Fruit fly (Drosophila melanogaster) whole organism, embryonic: Measurements from ENCODE around the gene shv.

Experiments
- Asciz ChIP-seq: fragments of 200-800 bp; sonication (Bioruptor generic); optimal IDR thresholded peaks from 2 replicates; lab custom pipeline; 2017; ENCODE audit warnings: missing biosample characterization, mild to moderate bottlenecking, missing genetic modification characterization, missing genetic modification reagents
- BEAF-32 ChIP-seq: fragments of 200-800 bp; sonication (Bioruptor generic); optimal IDR thresholded peaks from 3 replicates; lab custom pipeline; 2017; ENCODE audit warnings: missing biosample characterization, missing genetic modification characterization, mild to moderate bottlenecking, moderate library complexity, missing genetic modification reagents
- Bteb2 ChIP-seq: fragments of 200-800 bp; sonication (Bioruptor generic); optimal IDR thresholded peaks from 2 replicates; lab custom pipeline; 2016; ENCODE audit warnings: missing biosample characterization, missing genetic modification characterization
- CG10274 ChIP-seq: fragments of 200-800 bp; sonication (Bioruptor generic); optimal IDR thresholded peaks from 3 replicates; lab custom pipeline; 2017; ENCODE audit warnings: missing biosample characterization, mild to moderate bottlenecking, missing genetic modification characterization
- CG10366 ChIP-seq: fragments of 200-800 bp; sonication (Bioruptor generic); IDR thresholded peaks from 2 replicates; pipeline ENCODE4 v1.3.6; 2022; ENCODE audit warnings: missing biosample characterization, missing genetic modification characterization
- CG10959 ChIP-seq: fragments of 200-800 bp; sonication (Bioruptor generic); IDR thresholded peaks from 2 replicates; pipeline ENCODE4 v1.3.6; 2022; ENCODE audit warnings: missing biosample characterization, missing genetic modification characterization
- CG13775 ChIP-seq: fragments of 200-800 bp; sonication (Bioruptor generic); optimal IDR thresholded peaks from 3 replicates; lab custom pipeline; 2017; ENCODE audit warnings: missing biosample characterization, mild to moderate bottlenecking, missing genetic modification characterization
- CG14710 ChIP-seq: fragments of 200-800 bp; sonication (Bioruptor generic); optimal IDR thresholded peaks from 3 replicates; lab custom pipeline; 2019; ENCODE audit warnings: missing biosample characterization, mild to moderate bottlenecking, missing genetic modification characterization, moderate library complexity
- CG15696 ChIP-seq: fragments of 200-800 bp; sonication (Bioruptor generic); optimal IDR thresholded peaks from 2 replicates; lab custom pipeline; 2019; ENCODE audit warnings: missing biosample characterization, mild to moderate bottlenecking, missing genetic modification characterization, moderate library complexity
- CG1602 ChIP-seq: fragments of 200-800 bp; sonication (Bioruptor generic); optimal IDR thresholded peaks from 3 replicates; lab custom pipeline; 2016; ENCODE audit warnings: missing biosample characterization, missing genetic modification characterization
- CG18764 ChIP-seq: fragments of 200-800 bp; sonication (Bioruptor generic); optimal IDR thresholded peaks from 3 replicates; lab custom pipeline; 2016; ENCODE audit warnings: missing biosample characterization, missing genetic modification characterization
- CG2202 ChIP-seq: fragments of 200-800 bp; sonication (Bioruptor generic); optimal IDR thresholded peaks from 2 replicates; lab custom pipeline; 2018; ENCODE audit warnings: missing biosample characterization, mild to moderate bottlenecking, missing genetic modification characterization
- CG3407 ChIP-seq: fragments of 200-800 bp; sonication (Bioruptor generic); optimal IDR thresholded peaks from 2 replicates; lab custom pipeline; 2018; ENCODE audit warnings: missing biosample characterization, mild to moderate bottlenecking, missing genetic modification characterization
- CG4360 ChIP-seq: fragments of 200-800 bp; sonication (Bioruptor generic); IDR thresholded peaks from 2 replicates; pipeline ENCODE4 v1.3.6; 2022; ENCODE audit warnings: missing biosample characterization, missing genetic modification characterization
- CG43689 ChIP-seq: fragments of 200-800 bp; sonication (Bioruptor generic); IDR thresholded peaks from 2 replicates; pipeline ENCODE4 v1.3.6; 2022; ENCODE audit warnings: missing biosample characterization, missing genetic modification characterization
- CG4707 ChIP-seq: fragments of 200-800 bp; sonication (Bioruptor generic); optimal IDR thresholded peaks from 2 replicates; lab custom pipeline; 2018; ENCODE audit warnings: missing biosample characterization, mild to moderate bottlenecking, missing genetic modification characterization, moderate library complexity
- CG6254 ChIP-seq: fragments of 200-800 bp; sonication (Bioruptor generic); optimal IDR thresholded peaks from 3 replicates; lab custom pipeline; 2017; ENCODE audit warnings: mild to moderate bottlenecking, missing biosample characterization, missing genetic modification reagents, missing genetic modification characterization
- CG6683 ChIP-seq: fragments of 200-800 bp; sonication (Bioruptor generic); optimal IDR thresholded peaks from 2 replicates; lab custom pipeline; 2017; ENCODE audit warnings: missing biosample characterization, mild to moderate bottlenecking, missing genetic modification characterization, missing genetic modification reagents
- CG7372 ChIP-seq: fragments of 200-800 bp; sonication (Bioruptor generic); IDR thresholded peaks from 2 replicates; pipeline ENCODE4 v1.3.6; 2022; ENCODE audit warnings: missing biosample characterization, missing genetic modification characterization
- CG7786 ChIP-seq: fragments of 200-800 bp; sonication (Bioruptor generic); optimal IDR thresholded peaks from 2 replicates; lab custom pipeline; 2016; ENCODE audit warnings: missing biosample characterization, missing genetic modification characterization
- CG8359 ChIP-seq: fragments of 200-800 bp; sonication (Bioruptor generic); optimal IDR thresholded peaks from 2 replicates; lab custom pipeline; 2017; ENCODE audit warnings: missing biosample characterization, mild to moderate bottlenecking, missing genetic modification characterization, borderline replicate concordance
- CG9727 ChIP-seq: fragments of 200-800 bp; sonication (Bioruptor generic); optimal IDR thresholded peaks from 3 replicates; lab custom pipeline; 2017; ENCODE audit warnings: missing biosample characterization, mild to moderate bottlenecking, missing genetic modification characterization
- CoRest ChIP-seq: fragments of 200-800 bp; sonication (Bioruptor generic); optimal IDR thresholded peaks from 3 replicates; lab custom pipeline; 2018; ENCODE audit warnings: missing biosample characterization, mild to moderate bottlenecking, missing genetic modification characterization, moderate library complexity
- D19A ChIP-seq: fragments of 200-800 bp; optimal IDR thresholded peaks from 3 replicates; lab custom pipeline; 2019; ENCODE audit warnings: missing biosample characterization, mild to moderate bottlenecking, missing genetic modification characterization, moderate library complexity
- Dek ChIP-seq: fragments of 200-800 bp; sonication (Bioruptor generic); optimal IDR thresholded peaks from 3 replicates; lab custom pipeline; 2019; ENCODE audit warnings: missing biosample characterization, mild to moderate bottlenecking, missing genetic modification characterization, moderate library complexity
- Dfd ChIP-seq, 2 experiments: fragments of >200 bp; optimal IDR thresholded peaks; 2 replicates each; lab custom pipeline; 2017; ENCODE audit warnings: missing biosample characterization in 2 of 2, missing genetic modification characterization in 2 of 2
- H15 ChIP-seq: fragments of 200-800 bp; sonication (Bioruptor generic); IDR thresholded peaks from 3 replicates; pipeline ENCODE4 v1.3.6; 2022; ENCODE audit warnings: missing biosample characterization, missing genetic modification characterization
- HLH3B ChIP-seq: fragments of 200-800 bp; sonication (Bioruptor generic); IDR thresholded peaks from 2 replicates; pipeline ENCODE4 v1.3.6; 2022; ENCODE audit warnings: missing biosample characterization, missing genetic modification characterization
- HLH54F ChIP-seq: fragments of 200-800 bp; sonication (Bioruptor generic); optimal IDR thresholded peaks from 3 replicates; lab custom pipeline; 2016; ENCODE audit warnings: missing biosample characterization, missing genetic modification characterization
- Hmx ChIP-seq: fragments of 200-800 bp; sonication (Bioruptor generic); optimal IDR thresholded peaks from 2 replicates; lab custom pipeline; 2016; ENCODE audit warnings: missing biosample characterization, missing genetic modification characterization
- MTF-1 ChIP-seq: fragments of 200-800 bp; sonication (Bioruptor generic); optimal IDR thresholded peaks from 2 replicates; lab custom pipeline; 2018; ENCODE audit warnings: missing biosample characterization, mild to moderate bottlenecking, missing genetic modification characterization, borderline replicate concordance
- Mad ChIP-seq: fragments of 200-800 bp; sonication (Bioruptor generic); optimal IDR thresholded peaks from 2 replicates; lab custom pipeline; 2016; ENCODE audit warnings: missing biosample characterization, missing genetic modification characterization
- Myb ChIP-seq: fragments of 200-800 bp; sonication (Bioruptor generic); optimal IDR thresholded peaks from 2 replicates; lab custom pipeline; 2016; ENCODE audit warnings: missing biosample characterization, missing genetic modification characterization
- NfI ChIP-seq: fragments of 200-800 bp; sonication (Bioruptor generic); optimal IDR thresholded peaks from 3 replicates; lab custom pipeline; 2018; ENCODE audit warnings: missing biosample characterization, mild to moderate bottlenecking, missing genetic modification characterization, moderate library complexity
- Oli ChIP-seq: fragments of 200-800 bp; sonication (Bioruptor generic); optimal IDR thresholded peaks from 2 replicates; lab custom pipeline; 2018; ENCODE audit warnings: missing biosample characterization, mild to moderate bottlenecking, missing genetic modification characterization, moderate library complexity
- Pdp1 ChIP-seq, 2 experiments: fragments of 200-800 bp; sonication (Bioruptor generic); optimal IDR thresholded peaks; 3 replicates each; lab custom pipeline; 2016; ENCODE audit warnings: missing biosample characterization in 2 of 2, missing genetic modification characterization in 2 of 2, mild to moderate bottlenecking in 1 of 2, moderate library complexity in 1 of 2
- Rfx ChIP-seq: fragments of 200-800 bp; sonication (Bioruptor generic); IDR thresholded peaks from 2 replicates; pipeline ENCODE4 v1.3.6; 2022; ENCODE audit warnings: missing biosample characterization, missing genetic modification characterization
- Side ChIP-seq: fragments of 200-800 bp; sonication (Bioruptor generic); optimal IDR thresholded peaks from 2 replicates; lab custom pipeline; 2016; ENCODE audit warnings: missing biosample characterization, missing genetic modification characterization
- Sry-δ ChIP-seq: fragments of 200-800 bp; sonication (Bioruptor generic); optimal IDR thresholded peaks from 2 replicates; lab custom pipeline; 2016; ENCODE audit warnings: missing biosample characterization, missing genetic modification characterization
- Xrp1 ChIP-seq: fragments of 200-800 bp; sonication (Bioruptor generic); IDR thresholded peaks from 2 replicates; pipeline ENCODE4 v1.3.6; 2022; ENCODE audit warnings: missing biosample characterization, missing genetic modification characterization
- YL-1 ChIP-seq: fragments of 200-800 bp; sonication (Bioruptor generic); optimal IDR thresholded peaks from 3 replicates; lab custom pipeline; 2017; ENCODE audit warnings: missing biosample characterization, mild to moderate bottlenecking, missing genetic modification characterization
- esg ChIP-seq: fragments of 200-800 bp; sonication (Bioruptor generic); conservative IDR thresholded peaks from 2 replicates; pipeline ENCODE4 v1.3.6; 2022; ENCODE audit warnings: missing biosample characterization, missing genetic modification characterization
- fd64A ChIP-seq: fragments of 200-800 bp; sonication (Bioruptor generic); optimal IDR thresholded peaks from 3 replicates; lab custom pipeline; 2018; ENCODE audit warnings: missing biosample characterization, mild to moderate bottlenecking, missing genetic modification characterization
- fu2 ChIP-seq: fragments of 200-800 bp; sonication (Bioruptor generic); optimal IDR thresholded peaks from 2 replicates; lab custom pipeline; 2016; ENCODE audit warnings: missing biosample characterization, missing genetic modification characterization
- h ChIP-seq: fragments of >200 bp; optimal IDR thresholded peaks from 2 replicates; lab custom pipeline; 2017
- mirr ChIP-seq: fragments of 200-800 bp; sonication (Bioruptor generic); optimal IDR thresholded peaks from 3 replicates; lab custom pipeline; 2018; ENCODE audit warnings: missing biosample characterization, mild to moderate bottlenecking, missing genetic modification characterization
- otp ChIP-seq: fragments of 200-800 bp; sonication (Bioruptor generic); IDR thresholded peaks from 3 replicates; pipeline ENCODE4, ENCODE4 v1.3.6; 2022; ENCODE audit warnings: missing biosample characterization, missing genetic modification characterization
- pb ChIP-seq: fragments of 200-800 bp; sonication (Bioruptor generic); optimal IDR thresholded peaks from 3 replicates; lab custom pipeline; 2016; ENCODE audit warnings: missing biosample characterization, missing genetic modification characterization
- peb ChIP-seq: fragments of 200-800 bp; sonication (Bioruptor generic); IDR thresholded peaks from 2 replicates; pipeline ENCODE4 v1.3.6; 2022; ENCODE audit warnings: missing biosample characterization, missing genetic modification characterization
- salm ChIP-seq: fragments of 200-800 bp; sonication (Bioruptor generic); optimal IDR thresholded peaks from 2 replicates; lab custom pipeline; 2018; ENCODE audit warnings: missing biosample characterization, mild to moderate bottlenecking, missing genetic modification characterization
- sens-2 ChIP-seq: fragments of 200-800 bp; sonication (Bioruptor generic); IDR thresholded peaks from 2 replicates; pipeline ENCODE4 v1.3.6; 2022; ENCODE audit warnings: missing biosample characterization, missing genetic modification characterization
- slbo ChIP-seq: fragments of 200-800 bp; sonication (Bioruptor generic); IDR thresholded peaks from 2 replicates; pipeline ENCODE4 v1.3.6; 2022; ENCODE audit warnings: missing biosample characterization, missing genetic modification characterization

The shv gene

DNA sequence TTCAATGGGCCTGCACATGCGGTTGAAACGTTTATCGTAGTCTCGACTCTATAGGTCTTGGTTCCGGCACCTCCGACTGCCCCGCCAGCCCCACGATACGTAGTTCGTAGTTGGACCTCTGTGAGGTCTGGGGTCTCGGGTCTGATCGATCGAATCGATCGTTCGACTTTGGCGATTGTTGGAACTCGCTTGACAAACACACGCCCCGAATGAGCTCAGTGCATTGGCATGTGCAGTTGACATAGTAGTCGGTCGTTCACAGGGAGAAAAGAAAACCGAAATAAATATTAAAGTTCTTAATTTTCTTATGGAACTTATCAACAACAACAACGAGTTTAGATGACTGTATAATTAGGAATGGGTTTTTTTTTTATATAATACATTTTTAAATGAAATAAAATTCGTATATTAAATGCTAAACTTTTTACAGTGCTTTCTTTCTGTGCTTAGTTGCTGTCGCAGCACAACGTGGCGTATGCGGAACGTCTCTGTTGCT, 17.5 kb upstream of the shv start (continued):
- TF ChIP-seq salm (tag; lab: Kevin White, UChicago) = no peak
- TF ChIP-seq CG4707 (GFP tag; lab: Kevin White, UChicago) = no peak
- TF ChIP-seq otp (GFP tag; lab: Robert Waterston, UW) = no peak
- TF ChIP-seq pb (GFP tag; lab: Kevin White, UChicago) = no peak
- no peak for TF ChIP-seq Hmx (GFP tag; lab: Kevin White, UChicago)
- TF ChIP-seq CoRest (tag; lab: Kevin White, UChicago) = no peak
- TF ChIP-seq CG13775 (GFP tag; lab: Kevin White, UChicago) = no peak
- TF ChIP-seq Bteb2 (GFP tag; lab: Kevin White, UChicago) = no peak
- no peak for TF ChIP-seq CG7786 (GFP tag; lab: Kevin White, UChicago)
- TF ChIP-seq peb (GFP tag; lab: Robert Waterston, UW) = no peak
- TF ChIP-seq Oli = peak; percentile 28
- TF ChIP-seq Mad = no peak
- TF ChIP-seq slbo (GFP tag; lab: Robert Waterston, UW) = no peak
- TF ChIP-seq Pdp1 (GFP tag; optimal IDR thresholded peaks at IDR 0.05; lab: Kevin White, UChicago) = no peak
- no peak for TF ChIP-seq Dek (tag; lab: Kevin White, UChicago)
- TF ChIP-seq fu2 (GFP tag; lab: Kevin White, UChicago) = no peak
- TF ChIP-seq CG2202 (tag; lab: Kevin White, UChicago) = no peak
- 0 out of 2 replicates have a peak, but pooled peaks have one; percentile 20 for TF ChIP-seq CG4360
- TF ChIP-seq Myb (GFP tag; lab: Kevin White, UChicago) = no peak
- TF ChIP-seq fd64A (GFP tag; lab: Kevin White, UChicago) = no peak
- TF ChIP-seq D19A (tag; lab: Kevin White, UChicago) = no peak
- TF ChIP-seq CG10366 (GFP tag; lab: Robert Waterston, UW) = no peak
- TF ChIP-seq MTF-1 (GFP tag; lab: Kevin White, UChicago) = no peak
- peak; percentile 34 for TF ChIP-seq Asciz (GFP tag; lab: Kevin White, UChicago)
- TF ChIP-seq Rfx (GFP tag; lab: Robert Waterston, UW) = no peak
- no peak for TF ChIP-seq BEAF-32 (GFP tag; lab: Kevin White, UChicago)
- no peak for TF ChIP-seq CG10274 (GFP tag; lab: Kevin White, UChicago)
- no peak for TF ChIP-seq CG6683
- TF ChIP-seq CG18764 (GFP tag; lab: Kevin White, UChicago) = no peak
- TF ChIP-seq CG43689 (GFP tag; lab: Robert Waterston, UW) = no peak
- no peak for TF ChIP-seq CG3407 (GFP tag; lab: Kevin White, UChicago)
- TF ChIP-seq sens-2 (GFP tag; lab: Robert Waterston, UW) = no peak
- TF ChIP-seq Dfd (GFP tag; optimal IDR thresholded peaks at IDR 0.05; lab: Kevin White, UChicago) = no peak
- peak; percentile 12 for TF ChIP-seq CG14710 (tag; lab: Kevin White, UChicago)
- 0 out of 2 replicates have a peak, but pooled peaks have one; percentile 41 for TF ChIP-seq HLH3B (GFP tag; lab: Robert Waterston, UW)
- no peak for TF ChIP-seq NfI (GFP tag; lab: Kevin White, UChicago)
- TF ChIP-seq YL-1 (GFP tag; lab: Kevin White, UChicago) = no peak
- TF ChIP-seq CG10959 (GFP tag; lab: Robert Waterston, UW) = no peak
- TF ChIP-seq H15 (GFP tag; lab: Robert Waterston, UW) = no peak
- TF ChIP-seq Side (GFP tag; lab: Kevin White, UChicago) = no peak
- peak; percentile 36; the same call in 1 of the 2 replicates for TF ChIP-seq Xrp1 (GFP tag; lab: Robert Waterston, UW)
- no peak for TF ChIP-seq Sry-δ (GFP tag; lab: Kevin White, UChicago)
- no peak for TF ChIP-seq mirr (GFP tag; lab: Kevin White, UChicago)
- no peak for TF ChIP-seq CG6254
- TF ChIP-seq h (lab: Kevin White, UChicago) = no peak
- no peak for TF ChIP-seq CG15696 (tag; lab: Kevin White, UChicago)
- TF ChIP-seq CG1602 (GFP tag; lab: Kevin White, UChicago) = no peak
- no peak; the same call in 1 of the 2 replicates for TF ChIP-seq CG7372 (GFP tag; lab: Robert Waterston, UW)
- no peak for TF ChIP-seq HLH54F (GFP tag; lab: Kevin White, UChicago)
- TF ChIP-seq CG8359 (GFP tag; lab: Kevin White, UChicago) = no peak
- TF ChIP-seq CG9727 = no peak
- no peak for TF ChIP-seq esg (GFP tag; lab: Robert Waterston, UW)
